Worm (Caenorhabditis elegans): Measurements from ENCODE around the gene Y73F8A.27.

DNA sequence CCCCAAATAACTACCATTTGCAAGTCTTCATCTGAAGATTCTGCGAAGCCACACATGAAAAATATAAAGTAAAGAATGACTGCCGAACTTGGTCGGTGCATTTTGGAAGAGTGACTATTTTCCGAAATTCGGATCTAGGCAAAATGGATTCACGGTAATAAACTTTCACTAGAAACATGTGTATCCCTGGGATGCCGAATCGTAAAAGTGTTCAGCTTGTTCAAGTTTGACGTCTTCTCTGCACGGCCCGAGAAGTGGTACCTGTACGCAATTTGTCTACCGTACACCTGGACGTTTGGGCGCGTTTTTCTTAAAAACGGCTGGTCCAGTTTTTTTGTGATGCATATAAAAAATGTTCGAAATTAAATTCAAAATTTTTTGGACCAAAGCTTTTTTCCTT lies 28.1 kb upstream of the Y73F8A.27 start, which contains the start of gene Y73F8A.23:
- TF ChIP-seq egl-27 (tag; optimal IDR thresholded peaks at IDR 0.05) (no peak), F49E8.2 (tag; optimal IDR thresholded peaks at IDR 0.05; ENCODE audit: borderline replicate concordance) (no peak)

All from whole organism, L4 larva.